Fruit fly (Drosophila melanogaster): Measurements from ENCODE around the gene CG13699.

The CG13699 gene

DNA sequence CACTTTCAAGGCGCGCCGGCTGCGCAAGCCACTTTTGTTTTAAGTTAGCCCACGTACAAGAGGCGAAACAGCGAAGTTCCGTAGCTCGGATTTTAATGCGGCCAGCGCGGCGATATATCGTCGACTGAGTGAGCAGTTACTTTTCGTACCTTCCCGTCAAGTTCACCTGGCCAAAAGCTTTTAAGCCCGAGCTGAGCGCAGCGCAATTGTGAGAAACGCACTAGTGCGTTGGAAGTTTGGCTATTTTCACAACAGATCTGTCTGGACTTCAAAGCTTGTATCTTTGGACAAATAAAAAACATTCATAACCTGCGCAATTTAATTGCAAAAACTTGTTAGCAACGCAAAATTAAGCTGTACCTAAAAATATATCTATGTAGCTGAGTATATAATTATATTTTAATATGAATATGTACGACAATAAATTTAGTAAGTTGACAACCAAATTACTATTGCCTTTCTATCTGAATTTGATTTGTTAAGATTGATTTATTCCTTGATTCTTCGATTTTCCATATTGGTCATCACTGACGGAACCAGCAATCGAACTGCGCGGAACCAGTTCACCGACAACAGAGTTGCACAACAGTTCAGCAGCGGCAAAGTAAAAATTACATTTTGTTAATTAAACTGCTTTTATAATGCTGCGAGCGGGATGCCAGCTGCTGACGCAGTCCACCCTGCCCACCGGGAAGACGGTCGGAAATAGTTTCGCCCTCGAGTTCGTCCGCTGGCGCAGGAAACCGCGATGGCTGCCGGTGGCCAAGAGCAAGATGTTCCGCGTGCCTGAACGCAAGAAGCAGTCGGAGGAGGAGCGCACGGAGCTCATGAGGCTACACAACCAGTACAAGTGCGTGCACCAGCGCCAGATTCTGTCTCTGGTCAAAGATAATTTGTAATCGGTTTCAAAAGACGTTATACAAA, 56.0 kb downstream of the CG13699 start, which contains the start of the genes CG13698 and mRpS26:
TSS of gene CG13698 (minus strand) at position 129 of the 924 bp plus-strand sequence.
TSS of gene mRpS26 (plus strand) at position 559 of the 924 bp plus-strand sequence.
- TF ChIP-seq Dll (optimal IDR thresholded peaks at IDR 0.05), result no peak
- TF ChIP-seq CG8478 (optimal IDR thresholded peaks at IDR 0.05), result no peak
- no peak for TF ChIP-seq pan (optimal IDR thresholded peaks at IDR 0.05)
- no peak for TF ChIP-seq usp (GFP tag; optimal IDR thresholded peaks at IDR 0.05)
- no peak for TF ChIP-seq EcR (GFP tag; optimal IDR thresholded peaks at IDR 0.05)
- TF ChIP-seq psq (optimal IDR thresholded peaks at IDR 0.05), result no peak

DNA sequence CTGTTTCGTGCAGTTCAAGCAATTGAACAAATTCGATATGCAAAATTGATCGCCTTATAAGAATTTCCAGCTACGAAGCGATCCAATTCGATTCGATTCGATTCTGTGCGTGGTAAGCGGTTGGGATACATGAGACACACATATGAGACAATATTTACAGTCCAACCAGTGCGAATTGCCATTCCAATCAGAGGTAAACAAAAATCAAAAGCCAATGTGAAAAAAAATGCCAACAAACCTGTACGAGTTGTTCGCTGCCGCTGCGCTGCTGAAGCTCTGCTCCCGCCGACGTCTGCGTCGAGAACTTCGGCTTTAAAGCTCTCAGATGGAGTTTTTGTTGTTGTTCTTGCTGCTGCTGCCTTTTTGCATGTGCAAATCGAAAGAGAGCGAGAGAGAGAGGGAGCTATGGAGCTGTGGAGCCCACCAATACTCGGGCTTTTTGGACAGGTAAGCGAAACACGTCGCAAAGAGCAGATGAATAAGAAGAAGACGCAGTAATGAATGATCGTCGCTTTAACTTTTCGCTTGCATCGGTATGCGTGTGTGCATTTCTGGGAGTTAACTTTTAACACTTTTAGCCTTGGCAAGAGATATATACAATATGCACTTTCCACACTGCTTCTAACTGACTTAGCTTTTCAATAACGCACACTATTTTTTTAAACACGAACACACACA, 56.8 kb downstream of the CG13699 start:
- TF ChIP-seq CG8478 (optimal IDR thresholded peaks at IDR 0.05) (no peak), Dll (optimal IDR thresholded peaks at IDR 0.05) (no peak), psq (optimal IDR thresholded peaks at IDR 0.05) (no peak), usp (GFP tag; optimal IDR thresholded peaks at IDR 0.05) (no peak), pan (optimal IDR thresholded peaks at IDR 0.05) (no peak), EcR (GFP tag; optimal IDR thresholded peaks at IDR 0.05) (no peak)

All from whole organism.